Worm (Caenorhabditis elegans): Measurements from ENCODE around the gene srj-39.

DNA sequence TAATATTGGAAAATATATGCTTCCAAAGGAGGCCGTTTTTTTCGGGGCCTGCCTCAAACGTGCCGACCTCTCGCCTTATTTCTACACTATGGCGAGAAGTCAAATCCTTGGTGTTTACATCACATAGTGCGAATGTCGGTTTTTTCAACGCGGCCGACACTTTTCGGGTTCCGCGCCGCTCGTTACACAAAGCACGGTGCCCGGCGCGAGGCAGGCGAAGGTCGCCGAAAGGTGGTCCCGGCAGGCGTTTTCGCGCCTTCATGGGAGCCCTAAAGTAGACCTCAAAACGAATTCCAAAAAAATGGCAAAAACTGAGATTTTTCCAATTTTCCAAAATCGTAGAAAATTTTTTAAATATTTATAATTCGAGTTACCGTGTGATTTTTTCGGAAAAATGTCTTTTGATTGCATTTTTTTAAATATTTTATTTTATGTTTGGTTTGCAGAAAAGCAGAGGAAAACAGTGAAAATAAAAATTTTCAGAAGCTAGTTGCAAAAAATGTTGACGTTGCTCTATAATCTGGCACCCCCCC is 21.2 kb downstream of the srj-39 start, which contains the start of gene T05B4.12:
- TF ChIP-seq ama-1 (optimal IDR thresholded peaks at IDR 0.05) (no peak), dve-1 (tag; optimal IDR thresholded peaks at IDR 0.05) (no peak)
